Worm (Caenorhabditis elegans): ENCODE results near the gene Y51A2B.9.

ce11 chrV:18371028-18371427 is 24.5 kb downstream of the Y51A2B.9 start:
- TF ChIP-seq zip-5 (tag; optimal IDR thresholded peaks at IDR 0.05) (no peak), npax-4 (tag; optimal IDR thresholded peaks at IDR 0.05) (no peak), pag-3 (tag; optimal IDR thresholded peaks at IDR 0.05; ENCODE audit: borderline replicate concordance) (no peak), F13H6.1 (tag; optimal IDR thresholded peaks at IDR 0.05) (no peak), nhr-232 (tag; optimal IDR thresholded peaks at IDR 0.05) (no peak), ceh-6 (GFP tag; optimal IDR thresholded peaks at IDR 0.05) (no peak)

Measured in whole organism, late embryonic.